Worm (Caenorhabditis elegans) whole organism, mixed stage, embryonic: Measurements from ENCODE around the gene srh-38.

Experiments used
- M03D4.4 ChIP-seq: sonication (generic microtip); optimal IDR thresholded peaks from 2 replicates; lab custom pipeline; 2017; ENCODE audit warnings: mild to moderate bottlenecking, missing genetic modification characterization, missing compliant biosample characterization
- bed-3 ChIP-seq: fragments of 200-800 bp; sonication (Bioruptor generic); optimal IDR thresholded peaks from 3 replicates; lab custom pipeline; 2018; ENCODE audit warnings: mild to moderate bottlenecking, missing genetic modification characterization, moderate library complexity, missing compliant biosample characterization
- blmp-1 ChIP-seq: fragments of 150-350 bp; optimal IDR thresholded peaks from 2 replicates; lab custom pipeline; 2014; ENCODE audit warnings: missing biosample characterization, missing genetic modification characterization
- ceh-39 ChIP-seq: fragments of 150-350 bp; optimal IDR thresholded peaks from 2 replicates; lab custom pipeline; 2014; ENCODE audit warnings: missing biosample characterization, missing genetic modification characterization
- ceh-43 ChIP-seq: fragments of 200-800 bp; sonication (Bioruptor generic); optimal IDR thresholded peaks from 2 replicates; lab custom pipeline; 2018; ENCODE audit warnings: mild to moderate bottlenecking, missing genetic modification characterization, moderate library complexity, missing compliant biosample characterization
- ceh-83 ChIP-seq: fragments of 200-800 bp; sonication (Bioruptor generic); optimal IDR thresholded peaks from 2 replicates; lab custom pipeline; 2018; ENCODE audit warnings: mild to moderate bottlenecking, missing genetic modification characterization, missing compliant biosample characterization
- ces-1 ChIP-seq: fragments of 150-350 bp; optimal IDR thresholded peaks from 2 replicates; lab custom pipeline; 2014; ENCODE audit warnings: missing biosample characterization, missing genetic modification reagents, missing genetic modification characterization
- cnd-1 ChIP-seq: fragments of 200-800 bp; sonication (Bioruptor generic); optimal IDR thresholded peaks from 2 replicates; lab custom pipeline; 2018; ENCODE audit warnings: mild to moderate bottlenecking, missing genetic modification characterization, missing compliant biosample characterization
- drap-1 ChIP-seq: fragments of 200-800 bp; sonication (Bioruptor generic); optimal IDR thresholded peaks from 3 replicates; lab custom pipeline; 2018; ENCODE audit warnings: mild to moderate bottlenecking, missing genetic modification characterization, missing compliant biosample characterization
- elt-1 ChIP-seq: sonication (generic microtip); optimal IDR thresholded peaks from 2 replicates; lab custom pipeline; 2017; ENCODE audit warnings: missing genetic modification characterization, mild to moderate bottlenecking, missing compliant biosample characterization, antibody characterized with exemption, moderate library complexity, borderline replicate concordance; ENCODE audit not compliant: insufficient read depth
- elt-3 ChIP-seq: fragments of 150-350 bp; optimal IDR thresholded peaks from 2 replicates; lab custom pipeline; 2014; ENCODE audit warnings: missing biosample characterization, missing genetic modification characterization
- flh-1 ChIP-seq: fragments of 200-800 bp; sonication (Bioruptor generic); optimal IDR thresholded peaks from 2 replicates; lab custom pipeline; 2018; ENCODE audit warnings: mild to moderate bottlenecking, missing genetic modification characterization, moderate library complexity, missing compliant biosample characterization
- ham-2 ChIP-seq: fragments of 200-800 bp; sonication (Bioruptor generic); optimal IDR thresholded peaks from 2 replicates; lab custom pipeline; 2018; ENCODE audit warnings: mild to moderate bottlenecking, missing genetic modification characterization, missing compliant biosample characterization
- hlh-1 ChIP-seq: fragments of 150-350 bp; optimal IDR thresholded peaks from 2 replicates; lab custom pipeline; 2014; ENCODE audit warnings: missing biosample characterization, missing genetic modification reagents, missing genetic modification characterization
- lin-13 ChIP-seq: fragments of 150-350 bp; optimal IDR thresholded peaks from 2 replicates; lab custom pipeline; 2014; ENCODE audit warnings: missing biosample characterization, missing genetic modification characterization
- lin-32 ChIP-seq: fragments of 200-800 bp; sonication (Bioruptor generic); optimal IDR thresholded peaks from 2 replicates; lab custom pipeline; 2018; ENCODE audit warnings: mild to moderate bottlenecking, missing genetic modification characterization, missing compliant biosample characterization
- lsy-2 ChIP-seq: fragments of 150-350 bp; optimal IDR thresholded peaks from 2 replicates; lab custom pipeline; 2014; ENCODE audit warnings: missing biosample characterization, missing genetic modification characterization
- mab-5 ChIP-seq: fragments of 150-350 bp; optimal IDR thresholded peaks from 2 replicates; lab custom pipeline; 2014; ENCODE audit warnings: missing biosample characterization, missing genetic modification characterization
- mep-1 ChIP-seq: fragments of 150-350 bp; optimal IDR thresholded peaks from 2 replicates; lab custom pipeline; 2017; ENCODE audit warnings: missing biosample characterization, missing genetic modification reagents, missing genetic modification characterization, inconsistent platforms
- nhr-2 ChIP-seq: fragments of 150-350 bp; optimal IDR thresholded peaks from 2 replicates; lab custom pipeline; 2014; ENCODE audit warnings: missing biosample characterization, missing genetic modification characterization
- nhr-237 ChIP-seq: fragments of 150-350 bp; optimal IDR thresholded peaks from 2 replicates; lab custom pipeline; 2014; ENCODE audit warnings: missing biosample characterization, missing genetic modification characterization
- nhr-28 ChIP-seq: fragments of 150-350 bp; optimal IDR thresholded peaks from 2 replicates; lab custom pipeline; 2014; ENCODE audit warnings: missing biosample characterization, missing genetic modification characterization
- pha-4 ChIP-seq: fragments of 150-350 bp; optimal IDR thresholded peaks from 2 replicates; lab custom pipeline; 2018; ENCODE audit warnings: missing biosample characterization, missing genetic modification reagents, missing genetic modification characterization
- sem-2 ChIP-seq: fragments of 200-800 bp; sonication (Bioruptor generic); optimal IDR thresholded peaks from 2 replicates; lab custom pipeline; 2018; ENCODE audit warnings: mild to moderate bottlenecking, missing genetic modification characterization, missing compliant biosample characterization
- snpc-4 ChIP-seq: fragments of 150-350 bp; optimal IDR thresholded peaks from 2 replicates; lab custom pipeline; 2014; ENCODE audit warnings: missing biosample characterization, missing genetic modification characterization
- sptf-1 ChIP-seq: sonication (generic microtip); optimal IDR thresholded peaks from 2 replicates; lab custom pipeline; 2017; ENCODE audit warnings: mild to moderate bottlenecking, missing genetic modification characterization, moderate library complexity, missing compliant biosample characterization
- tbx-8 ChIP-seq: fragments of 200-800 bp; sonication (Bioruptor generic); optimal IDR thresholded peaks from 2 replicates; lab custom pipeline; 2018; ENCODE audit warnings: mild to moderate bottlenecking, missing genetic modification characterization, moderate library complexity, missing compliant biosample characterization
- unc-120 ChIP-seq: sonication (generic microtip); optimal IDR thresholded peaks from 2 replicates; lab custom pipeline; 2017; ENCODE audit warnings: missing genetic modification characterization, missing compliant biosample characterization; ENCODE audit not compliant: poor library complexity, severe bottlenecking
- unc-39 ChIP-seq: fragments of 150-350 bp; optimal IDR thresholded peaks from 2 replicates; lab custom pipeline; 2014; ENCODE audit warnings: missing biosample characterization, missing genetic modification characterization
- unc-62 ChIP-seq: fragments of 150-350 bp; optimal IDR thresholded peaks from 2 replicates; lab custom pipeline; 2014; ENCODE audit warnings: missing biosample characterization, missing genetic modification reagents, missing genetic modification characterization
- zip-8 ChIP-seq: fragments of 150-350 bp; optimal IDR thresholded peaks from 2 replicates; lab custom pipeline; 2014; ENCODE audit warnings: missing biosample characterization, missing genetic modification characterization
- ztf-11 ChIP-seq: fragments of 150-350 bp; optimal IDR thresholded peaks from 2 replicates; lab custom pipeline; 2014; ENCODE audit warnings: missing biosample characterization, missing genetic modification characterization

Gene srh-38

ce11 chrV:2927553-2927952 lies 5.1 kb upstream of the srh-38 start, which contains the start of gene C31B8.12:
C31B8.12 (minus strand) TSS chrV:2927653.
- TF ChIP-seq unc-62 (GFP tag; lab: Kevin White, UChicago) = no peak
- TF ChIP-seq nhr-2 (tag; lab: Kevin White, UChicago) = no peak
- no peak for TF ChIP-seq elt-3 (tag; lab: Kevin White, UChicago)
- no peak for TF ChIP-seq sem-2 (GFP tag; lab: Kevin White, UChicago)
- TF ChIP-seq mab-5 (tag; lab: Kevin White, UChicago) = no peak
- TF ChIP-seq cnd-1 = no peak
- TF ChIP-seq nhr-237 = no peak
- TF ChIP-seq unc-120 = no peak
- TF ChIP-seq blmp-1 (tag; lab: Kevin White, UChicago) = no peak
- no peak for TF ChIP-seq ceh-83
- TF ChIP-seq mep-1 (tag; lab: Kevin White, UChicago) = no peak
- no peak for TF ChIP-seq bed-3 (GFP tag; lab: Kevin White, UChicago)
- TF ChIP-seq snpc-4 (tag; lab: Kevin White, UChicago) = no peak
- TF ChIP-seq ces-1 (GFP tag; lab: Kevin White, UChicago) = no peak
- no peak for TF ChIP-seq unc-39 (tag; lab: Kevin White, UChicago)
- no peak for TF ChIP-seq ztf-11
- TF ChIP-seq nhr-28 (tag; lab: Kevin White, UChicago) = no peak
- no peak for TF ChIP-seq flh-1 (GFP tag; lab: Kevin White, UChicago)
- TF ChIP-seq sptf-1 (tag; lab: Kevin White, UChicago) = no peak
- no peak for TF ChIP-seq ceh-43 (GFP tag; lab: Kevin White, UChicago)

ce11 chrV:2920125-2920524 lies 2.4 kb downstream of the srh-38 start:
- TF ChIP-seq unc-120 (no peak), bed-3 (GFP tag; lab: Kevin White, UChicago) (no peak), hlh-1 (tag; lab: Kevin White, UChicago) (no peak), ham-2 (GFP tag; lab: Kevin White, UChicago) (no peak), blmp-1 (tag; lab: Kevin White, UChicago) (no peak), mep-1 (tag; lab: Kevin White, UChicago) (no peak), ces-1 (GFP tag; lab: Kevin White, UChicago) (no peak), unc-39 (tag; lab: Kevin White, UChicago) (no peak), elt-3 (tag; lab: Kevin White, UChicago) (no peak), snpc-4 (tag; lab: Kevin White, UChicago) (no peak), zip-8 (no peak), lin-32 (GFP tag; lab: Kevin White, UChicago) (no peak), ceh-83 (no peak), lin-13 (tag; lab: Kevin White, UChicago) (no peak), unc-62 (GFP tag; lab: Kevin White, UChicago) (no peak), M03D4.4 (tag; lab: Kevin White, UChicago) (no peak)

- TF ChIP-seq zip-8 (no peak), nhr-2 (tag; lab: Kevin White, UChicago) (no peak), bed-3 (GFP tag; lab: Kevin White, UChicago) (no peak)
Measured at ce11 chrV:2913948-2914347, 8.5 kb downstream of the srh-38 start, which contains the start of gene srh-146. srh-146 (plus strand) TSS chrV:2914248.

ce11 chrV:2912901-2913300 lies 9.6 kb downstream of the srh-38 start, which contains the start of gene C31B8.9:
C31B8.9 (minus strand) TSS chrV:2913001.
- TF ChIP-seq ceh-43 (GFP tag; lab: Kevin White, UChicago) (no peak), lsy-2 (tag; lab: Kevin White, UChicago) (no peak), nhr-28 (tag; lab: Kevin White, UChicago) (no peak), tbx-8 (no peak), unc-120 (no peak)

- TF ChIP-seq flh-1 (GFP tag; lab: Kevin White, UChicago) = no peak
Measured at ce11 chrV:2909525-2909924, 13.0 kb downstream of the srh-38 start, which contains the start of gene zmp-3. zmp-3 (minus strand) TSS chrV:2909625.

- TF ChIP-seq tbx-8 (no peak), mep-1 (tag; lab: Kevin White, UChicago) (no peak), ceh-39 (tag; lab: Kevin White, UChicago) (no peak), ztf-11 (no peak), ceh-43 (GFP tag; lab: Kevin White, UChicago) (no peak), nhr-28 (tag; lab: Kevin White, UChicago) (no peak), unc-62 (GFP tag; lab: Kevin White, UChicago) (no peak), pha-4 (tag; lab: Kevin White, UChicago) (no peak), hlh-1 (tag; lab: Kevin White, UChicago) (no peak), nhr-237 (no peak), elt-1 (tag; lab: Kevin White, UChicago) (no peak), drap-1 (GFP tag; lab: Kevin White, UChicago) (no peak)
Measured at ce11 chrV:2903227-2903626, 19.3 kb downstream of the srh-38 start, which contains the start of gene C31B8.7. C31B8.7 (minus strand) TSS chrV:2903327.
